Worm (Caenorhabditis elegans) whole organism, young adult: Measurements from ENCODE around the gene T07F10.3.

Experiments used
- C17E4.6 ChIP-seq: fragments of 200-800 bp; sonication (Bioruptor generic); IDR thresholded peaks from 2 replicates; pipeline ENCODE4 v1.3.6; 2022; ENCODE audit warnings: missing genetic modification reagents, missing genetic modification characterization, missing compliant biosample characterization
- K12H6.12 ChIP-seq: fragments of 200-800 bp; sonication (Bioruptor generic); optimal IDR thresholded peaks from 2 replicates; lab custom pipeline; 2018; ENCODE audit warnings: mild to moderate bottlenecking, missing genetic modification characterization, missing compliant biosample characterization
- akir-1 ChIP-seq: fragments of 200-800 bp; sonication (Bioruptor generic); optimal IDR thresholded peaks from 2 replicates; lab custom pipeline; 2018; ENCODE audit warnings: mild to moderate bottlenecking, missing genetic modification characterization, moderate library complexity, missing compliant biosample characterization
- aptf-3 ChIP-seq: fragments of 200-800 bp; sonication (Bioruptor generic); IDR thresholded peaks from 2 replicates; pipeline ENCODE4 v1.3.6; 2022; ENCODE audit warnings: missing genetic modification characterization, missing compliant biosample characterization
- bed-2 ChIP-seq: fragments of 200-800 bp; sonication (Bioruptor generic); IDR thresholded peaks from 2 replicates; pipeline ENCODE4 v1.3.6; 2022; ENCODE audit warnings: missing genetic modification reagents, missing genetic modification characterization, missing compliant biosample characterization
- ccch-3 ChIP-seq: fragments of 200-800 bp; sonication (Bioruptor generic); optimal IDR thresholded peaks from 2 replicates; lab custom pipeline; 2018; ENCODE audit warnings: mild to moderate bottlenecking, missing genetic modification characterization, missing compliant biosample characterization
- cebp-1 ChIP-seq, 2 experiments: fragments of 200-800 bp in 1 of 2; sonication (Bioruptor generic) in 1 of 2; sonication (generic microtip) in 1 of 2; IDR thresholded peaks in 1 of 2; optimal IDR thresholded peaks in 1 of 2; 2 replicates each; pipeline versions ENCODE4 v1.3.6 to Lab custom; 2017 to 2022; ENCODE audit warnings: missing compliant biosample characterization in 2 of 2, missing genetic modification characterization in 2 of 2, mild to moderate bottlenecking in 1 of 2, missing genetic modification reagents in 1 of 2, moderate library complexity in 1 of 2
- cebp-2 ChIP-seq: fragments of 200-800 bp; sonication (Bioruptor generic); IDR thresholded peaks from 2 replicates; pipeline ENCODE4 v1.3.6; 2022; ENCODE audit warnings: missing genetic modification characterization, missing compliant biosample characterization
- ceh-40 ChIP-seq: fragments of 200-800 bp; sonication (Bioruptor generic); IDR thresholded peaks from 2 replicates; pipeline ENCODE4 v1.3.6; 2022; ENCODE audit warnings: missing genetic modification characterization, missing compliant biosample characterization
- ceh-79 ChIP-seq: sonication (generic microtip); optimal IDR thresholded peaks from 2 replicates; lab custom pipeline; 2017; ENCODE audit warnings: mild to moderate bottlenecking, missing genetic modification characterization, missing compliant biosample characterization
- dpff-1 ChIP-seq: sonication (generic microtip); optimal IDR thresholded peaks from 2 replicates; lab custom pipeline; 2017; ENCODE audit warnings: mild to moderate bottlenecking, missing genetic modification characterization, missing compliant biosample characterization
- dpl-1 ChIP-seq: fragments of 150-350 bp; optimal IDR thresholded peaks from 2 replicates; lab custom pipeline; 2014; ENCODE audit warnings: missing biosample characterization, missing genetic modification reagents, missing genetic modification characterization
- efl-1 ChIP-seq: fragments of 150-350 bp; optimal IDR thresholded peaks from 2 replicates; lab custom pipeline; 2014; ENCODE audit warnings: missing biosample characterization, missing genetic modification reagents, missing genetic modification characterization
- egl-44 ChIP-seq: fragments of 200-800 bp; sonication (Bioruptor generic); IDR thresholded peaks from 2 replicates; pipeline ENCODE4 v1.3.6; 2022; ENCODE audit warnings: missing genetic modification reagents, missing genetic modification characterization, missing compliant biosample characterization
- ets-4 ChIP-seq: fragments of 200-800 bp; sonication (Bioruptor generic); optimal IDR thresholded peaks from 2 replicates; lab custom pipeline; 2018; ENCODE audit warnings: mild to moderate bottlenecking, missing genetic modification characterization, missing compliant biosample characterization
- gei-17 ChIP-seq: fragments of 200-800 bp; sonication (Bioruptor generic); optimal IDR thresholded peaks from 2 replicates; lab custom pipeline; 2018; ENCODE audit warnings: mild to moderate bottlenecking, missing genetic modification characterization, missing compliant biosample characterization
- hmg-1.2 ChIP-seq: fragments of 200-800 bp; sonication (Bioruptor generic); IDR thresholded peaks from 2 replicates; pipeline ENCODE4 v1.3.6; 2022; ENCODE audit warnings: missing genetic modification reagents, missing genetic modification characterization, missing compliant biosample characterization
- lin-26 ChIP-seq: fragments of 200-800 bp; sonication (Bioruptor generic); IDR thresholded peaks from 2 replicates; pipeline ENCODE4 v1.3.6; 2022; ENCODE audit warnings: missing genetic modification reagents, missing genetic modification characterization, missing compliant biosample characterization
- lsl-1 ChIP-seq: fragments of 200-800 bp; sonication (Bioruptor generic); optimal IDR thresholded peaks from 2 replicates; lab custom pipeline; 2018; ENCODE audit warnings: mild to moderate bottlenecking, missing genetic modification characterization, moderate library complexity, missing compliant biosample characterization
- madf-8 ChIP-seq: fragments of 200-800 bp; sonication (Bioruptor generic); conservative IDR thresholded peaks from 2 replicates; pipeline ENCODE4 v1.3.6; 2022; ENCODE audit warnings: missing genetic modification reagents, missing genetic modification characterization, missing compliant biosample characterization
- mcd-1 ChIP-seq: fragments of 200-800 bp; sonication (Bioruptor generic); IDR thresholded peaks from 2 replicates; pipeline ENCODE4 v1.3.6; 2022; ENCODE audit warnings: missing genetic modification reagents, missing genetic modification characterization, missing compliant biosample characterization
- nfya-1 ChIP-seq: sonication (generic microtip); optimal IDR thresholded peaks from 2 replicates; lab custom pipeline; 2017; ENCODE audit warnings: antibody characterized with exemption, missing compliant biosample characterization, missing genetic modification characterization, borderline replicate concordance; ENCODE audit not compliant: insufficient read depth
- nfya-2 ChIP-seq: fragments of 200-800 bp; sonication (Bioruptor generic); IDR thresholded peaks from 2 replicates; pipeline ENCODE4 v1.3.6; 2022; ENCODE audit warnings: missing genetic modification reagents, missing genetic modification characterization, missing compliant biosample characterization
- nfyb-1 ChIP-seq: fragments of 200-800 bp; sonication (Bioruptor generic); IDR thresholded peaks from 2 replicates; pipeline ENCODE4 v1.3.6; 2022; ENCODE audit warnings: missing genetic modification reagents, missing genetic modification characterization, missing compliant biosample characterization
- nhr-120 ChIP-seq: fragments of 200-800 bp; sonication (Bioruptor generic); IDR thresholded peaks from 2 replicates; pipeline ENCODE4 v1.3.6; 2022; ENCODE audit warnings: missing genetic modification characterization, missing compliant biosample characterization
- nhr-27 ChIP-seq: fragments of 200-800 bp; sonication (Bioruptor generic); optimal IDR thresholded peaks from 2 replicates; lab custom pipeline; 2018; ENCODE audit warnings: mild to moderate bottlenecking, missing genetic modification characterization, moderate library complexity, missing compliant biosample characterization
- pbrm-1 ChIP-seq: fragments of 200-800 bp; sonication (Bioruptor generic); IDR thresholded peaks from 2 replicates; pipeline ENCODE4 v1.3.6; 2022; ENCODE audit warnings: missing genetic modification reagents, missing genetic modification characterization, missing compliant biosample characterization
- rec-8 ChIP-seq, 2 experiments: sonication (generic microtip); optimal IDR thresholded peaks; 2 replicates each; lab custom pipeline; 2016; ENCODE audit warnings: mild to moderate bottlenecking in 2 of 2, missing genetic modification characterization in 2 of 2, missing genetic modification reagents in 2 of 2, missing genotype in 2 of 2, missing biosample characterization in 1 of 2, missing compliant biosample characterization in 1 of 2, moderate library complexity in 1 of 2
- sea-2 ChIP-seq: fragments of 200-800 bp; sonication (Bioruptor generic); IDR thresholded peaks from 2 replicates; pipeline ENCODE4 v1.3.6; 2022; ENCODE audit warnings: missing genetic modification characterization, missing compliant biosample characterization
- snpc-1.3 ChIP-seq: sonication (generic microtip); optimal IDR thresholded peaks from 2 replicates; lab custom pipeline; 2017; ENCODE audit warnings: missing genetic modification characterization, mild to moderate bottlenecking, missing compliant biosample characterization, antibody characterized with exemption, moderate library complexity, missing genotype, missing genetic modification reagents; ENCODE audit not compliant: insufficient read depth
- somi-1 ChIP-seq: fragments of 200-800 bp; sonication (Bioruptor generic); optimal IDR thresholded peaks from 2 replicates; lab custom pipeline; 2018; ENCODE audit warnings: mild to moderate bottlenecking, missing genetic modification characterization, missing compliant biosample characterization
- zfh-2 ChIP-seq: fragments of 200-800 bp; sonication (Bioruptor generic); conservative IDR thresholded peaks from 2 replicates; pipeline ENCODE4 v1.3.6; 2022; ENCODE audit warnings: missing genetic modification reagents, missing genetic modification characterization, missing compliant biosample characterization
- ztf-26 ChIP-seq: sonication (generic microtip); optimal IDR thresholded peaks from 2 replicates; lab custom pipeline; 2017; ENCODE audit warnings: missing genetic modification characterization, missing compliant biosample characterization
- ztf-6 ChIP-seq: fragments of 200-800 bp; sonication (Bioruptor generic); IDR thresholded peaks from 2 replicates; pipeline ENCODE4 v1.3.6; 2022; ENCODE audit warnings: missing genetic modification reagents, missing genetic modification characterization, missing compliant biosample characterization

The T07F10.3 gene

ce11 chrV:12901301-12901700, 31.5 kb upstream of the T07F10.3 start:
- TF ChIP-seq akir-1 (GFP tag; lab: Kevin White, UChicago) (no peak), C17E4.6 (no peak), sea-2 (no peak), nfya-1 (tag; lab: Kevin White, UChicago) (no peak), zfh-2 (GFP tag; lab: Robert Waterston, UW) (no peak)

- no peak for TF ChIP-seq nfyb-1 (GFP tag; lab: Robert Waterston, UW)
- TF ChIP-seq gei-17 = no peak
- TF ChIP-seq rec-8 (tag; optimal IDR thresholded peaks at IDR 0.05; lab: Kevin White, UChicago) = no peak
- no peak for TF ChIP-seq somi-1 (GFP tag; lab: Kevin White, UChicago)
- no peak for TF ChIP-seq ceh-40 (GFP tag; lab: Robert Waterston, UW)
- TF ChIP-seq ets-4 (GFP tag; lab: Kevin White, UChicago) = no peak
- no peak for TF ChIP-seq lsl-1 (GFP tag; lab: Kevin White, UChicago)
- TF ChIP-seq ztf-26 = no peak
- no peak for TF ChIP-seq dpl-1 (GFP tag; lab: Kevin White, UChicago)
- TF ChIP-seq K12H6.12 = no peak
- no peak for TF ChIP-seq mcd-1 (GFP tag; lab: Robert Waterston, UW)
- no peak for TF ChIP-seq nhr-120 (GFP tag; lab: Robert Waterston, UW)
- TF ChIP-seq cebp-1 (GFP tag; IDR thresholded peaks at IDR 0.05; lab: Robert Waterston, UW) = no peak
- TF ChIP-seq cebp-1 (tag; optimal IDR thresholded peaks at IDR 0.05; lab: Kevin White, UChicago) = no peak
- no peak for TF ChIP-seq ccch-3 (GFP tag; lab: Kevin White, UChicago)
- no peak for TF ChIP-seq lin-26 (GFP tag; lab: Robert Waterston, UW)
These were observed 28.9 kb upstream of the T07F10.3 start for ce11 chrV:12898583-12899232.

- TF ChIP-seq cebp-1 (GFP tag; IDR thresholded peaks at IDR 0.05; lab: Robert Waterston, UW) (0 out of 2 replicates have a peak, but pooled peaks have one; percentile 25), cebp-1 (tag; optimal IDR thresholded peaks at IDR 0.05; lab: Kevin White, UChicago) (no peak), K12H6.12 (no peak)
These were observed 27.5 kb upstream of the T07F10.3 start for ce11 chrV:12897338-12897737.

- TF ChIP-seq cebp-2 (GFP tag; lab: Robert Waterston, UW) = no peak
- TF ChIP-seq dpff-1 (tag; lab: Kevin White, UChicago) = no peak
- no peak for TF ChIP-seq efl-1 (GFP tag; lab: Kevin White, UChicago)
- no peak for TF ChIP-seq sea-2
- no peak for TF ChIP-seq nhr-120 (GFP tag; lab: Robert Waterston, UW)
- TF ChIP-seq aptf-3 (GFP tag; lab: Robert Waterston, UW) = no peak
- TF ChIP-seq hmg-1.2 (GFP tag; lab: Robert Waterston, UW) = no peak
- TF ChIP-seq nfya-2 = no peak
These were observed 27.0 kb upstream of the T07F10.3 start for ce11 chrV:12896850-12897249.

ce11 chrV:12895772-12896171, 25.9 kb upstream of the T07F10.3 start, which contains the start of gene ttbk-7:
ttbk-7 (minus strand) TSS chrV:12895872.
- TF ChIP-seq hmg-1.2 (GFP tag; lab: Robert Waterston, UW) (no peak), bed-2 (GFP tag; lab: Robert Waterston, UW) (no peak)

ce11 chrV:12885860-12886259, 16.0 kb upstream of the T07F10.3 start, which contains the start of gene glb-24:
glb-24 (minus strand) TSS chrV:12885960.
- TF ChIP-seq nhr-120 (GFP tag; lab: Robert Waterston, UW) (no peak), ceh-79 (tag; lab: Kevin White, UChicago) (no peak), madf-8 (no peak), pbrm-1 (GFP tag; lab: Robert Waterston, UW) (no peak), nhr-27 (tag; lab: Kevin White, UChicago) (no peak), snpc-1.3 (tag; lab: Kevin White, UChicago) (no peak), aptf-3 (GFP tag; lab: Robert Waterston, UW) (no peak), ztf-6 (GFP tag; lab: Robert Waterston, UW) (no peak), egl-44 (GFP tag; lab: Robert Waterston, UW) (no peak)
- TF ChIP-seq, all 124 proteins: peak for 0
